Worm (Caenorhabditis elegans): ENCODE results near the gene B0024.4.

- TF ChIP-seq W03F9.2 (tag; optimal IDR thresholded peaks at IDR 0.05), result no peak
- TF ChIP-seq dao-5 (tag; optimal IDR thresholded peaks at IDR 0.05), result no peak
- TF ChIP-seq him-1 (tag; optimal IDR thresholded peaks at IDR 0.05), result no peak
These were observed 45.7 kb downstream of the B0024.4 start, which contains the start of gene K07C5.3 for ce11 chrV:10342904-10343303.
